Fruit fly (Drosophila melanogaster): ENCODE measurements around the gene Prosbeta2R1.

The Prosbeta2R1 gene

dm6 chrX:5764001-5764892, 44.5 kb upstream of the Prosbeta2R1 start, which contains the start of the genes MAPk-Ak2 and CG42699 (continued):
- TF ChIP-seq CG33557 (GFP tag; optimal IDR thresholded peaks at IDR 0.05) (peak; percentile 90), trem (tag; optimal IDR thresholded peaks at IDR 0.05) (peak; percentile 68), ranshi (GFP tag; IDR thresholded peaks at IDR 0.05) (no peak; the same call in 1 of the 2 replicates), Oli (tag; optimal IDR thresholded peaks at IDR 0.05) (peak; percentile 3), CG7839 (tag; optimal IDR thresholded peaks at IDR 0.05) (peak; percentile 45), kay (GFP tag; optimal IDR thresholded peaks at IDR 0.05) (peak; percentile 80), jigr1 (GFP tag; IDR thresholded peaks at IDR 0.05) (no peak), phol (tag; optimal IDR thresholded peaks at IDR 0.05) (peak; percentile 20), CG18764 (GFP tag; optimal IDR thresholded peaks at IDR 0.05) (peak; percentile 80), sqz (GFP tag; optimal IDR thresholded peaks at IDR 0.05) (peak; percentile 95), z (GFP tag; IDR thresholded peaks at IDR 0.05) (peak; percentile 61; the same call in 1 of the 3 replicates), gce (GFP tag; IDR thresholded peaks at IDR 0.05) (peak; percentile 80), repo (GFP tag; optimal IDR thresholded peaks at IDR 0.05) (peak; percentile 75), eve (GFP tag; optimal IDR thresholded peaks at IDR 0.05) (no peak), H2.0 (GFP tag; IDR thresholded peaks at IDR 0.05) (no peak), CG3065 (GFP tag; optimal IDR thresholded peaks at IDR 0.05) (peak; percentile 57), CG15073 (GFP tag; optimal IDR thresholded peaks at IDR 0.05) (no peak), Trl (optimal IDR thresholded peaks at IDR 0.05) (no peak), Trl (GFP tag; optimal IDR thresholded peaks at IDR 0.05) (peak; percentile 91), CG30431 (GFP tag; optimal IDR thresholded peaks at IDR 0.05) (no peak), Doc3 (GFP tag; IDR thresholded peaks at IDR 0.05; ENCODE audit: partially characterized antibody) (peak; percentile 46; the same call in 1 of the 3 replicates), Jarid2 (GFP tag; optimal IDR thresholded peaks at IDR 0.05) (peak; percentile 82), dmrt99B (tag; optimal IDR thresholded peaks at IDR 0.05) (peak; percentile 66), B-H1 (GFP tag; IDR thresholded peaks at IDR 0.05) (peak; percentile 22; the same call in 1 of the 3 replicates), PHDP (tag; optimal IDR thresholded peaks at IDR 0.05) (peak; percentile 79), CG7963 (GFP tag; IDR thresholded peaks at IDR 0.05; ENCODE audit: partially characterized antibody) (peak; percentile 71), CG5180 (GFP tag; optimal IDR thresholded peaks at IDR 0.05) (peak; percentile 78), tll (GFP tag; optimal IDR thresholded peaks at IDR 0.05) (no peak), D19B (GFP tag; optimal IDR thresholded peaks at IDR 0.05) (peak; percentile 36), oc (tag; optimal IDR thresholded peaks at IDR 0.05) (peak; percentile 74), hkb (optimal IDR thresholded peaks at IDR 0.05) (no peak), hkb (GFP tag; IDR thresholded peaks at IDR 0.05) (peak; percentile 83), trh (GFP tag; optimal IDR thresholded peaks at IDR 0.05) (peak; percentile 57), CG11723 (GFP tag; optimal IDR thresholded peaks at IDR 0.05) (peak; percentile 71), Dip3 (GFP tag; optimal IDR thresholded peaks at IDR 0.05) (peak; percentile 52), Dad (GFP tag; optimal IDR thresholded peaks at IDR 0.05) (peak; percentile 70), fru (optimal IDR thresholded peaks at IDR 0.05) (no peak), CG9932 (GFP tag; IDR thresholded peaks at IDR 0.05) (peak; percentile 50), vvl (GFP tag; IDR thresholded peaks at IDR 0.05) (peak; percentile 40), Rx (GFP tag; IDR thresholded peaks at IDR 0.05) (no peak), Nf-YC (tag; optimal IDR thresholded peaks at IDR 0.05) (peak; percentile 56), CG7357 (GFP tag; IDR thresholded peaks at IDR 0.05) (no peak), CG17612 (GFP tag; IDR thresholded peaks at IDR 0.05) (no peak), Sox100B (GFP tag; optimal IDR thresholded peaks at IDR 0.05) (peak; percentile 88), Atf3 (GFP tag; optimal IDR thresholded peaks at IDR 0.05) (peak; percentile 73), insv (GFP tag; optimal IDR thresholded peaks at IDR 0.05) (peak in 1 of 2 experiments; percentile 94), unpg (GFP tag; optimal IDR thresholded peaks at IDR 0.05) (peak; percentile 63), bigmax (GFP tag; optimal IDR thresholded peaks at IDR 0.05) (no peak), CG11456 (GFP tag; IDR thresholded peaks at IDR 0.05) (peak; percentile 70; the same call in 2 of the 3 replicates)
